Fruit fly (Drosophila melanogaster) whole organism, wandering third instar larva: ENCODE data around the gene Cpr67Fb.

Experiments used
- CG9705 ChIP-seq: fragments of 200-800 bp; sonication (Bioruptor generic); optimal IDR thresholded peaks from 2 replicates; lab custom pipeline; 2018; ENCODE audit warnings: missing biosample characterization, mild to moderate bottlenecking, missing genetic modification characterization
- CrebA ChIP-seq: fragments of 200-800 bp; sonication (Bioruptor generic); optimal IDR thresholded peaks from 2 replicates; lab custom pipeline; 2016; ENCODE audit warnings: missing biosample characterization, mild to moderate bottlenecking, missing genetic modification characterization, borderline replicate concordance
- Dif ChIP-seq: fragments of 200-275, 200-300 bp; sonication (Bioruptor generic); optimal IDR thresholded peaks from 2 replicates; lab custom pipeline; 2018; ENCODE audit warnings: missing biosample characterization, missing genetic modification characterization; ENCODE audit not compliant: partially characterized antibody
- GATAd ChIP-seq: sonication (Bioruptor generic); optimal IDR thresholded peaks from 2 replicates; lab custom pipeline; 2016; ENCODE audit warnings: missing biosample characterization, missing genetic modification characterization
- HLH106 ChIP-seq: fragments of 200-800 bp; optimal IDR thresholded peaks from 3 replicates; lab custom pipeline; 2019; ENCODE audit warnings: missing biosample characterization, mild to moderate bottlenecking, missing genetic modification characterization, moderate library complexity
- Hnf4 ChIP-seq: fragments of 200-800 bp; sonication (Bioruptor generic); optimal IDR thresholded peaks from 2 replicates; lab custom pipeline; 2016; ENCODE audit warnings: missing biosample characterization, mild to moderate bottlenecking, missing genetic modification characterization
- Hr78 ChIP-seq: fragments of >200 bp; optimal IDR thresholded peaks from 2 replicates; lab custom pipeline; 2017; ENCODE audit warnings: missing biosample characterization, missing genetic modification characterization
- Jra ChIP-seq: sonication (Bioruptor generic); optimal IDR thresholded peaks from 2 replicates; lab custom pipeline; 2016; ENCODE audit warnings: missing biosample characterization, missing genetic modification characterization
- Myc ChIP-seq: fragments of >200 bp; optimal IDR thresholded peaks from 2 replicates; lab custom pipeline; 2017
- N ChIP-seq: fragments of >200 bp; optimal IDR thresholded peaks from 2 replicates; lab custom pipeline; 2018; ENCODE audit warnings: missing biosample characterization, missing external identifiers, missing genetic modification characterization
- OdsH ChIP-seq: fragments of 200-800 bp; sonication (Bioruptor generic); optimal IDR thresholded peaks from 2 replicates; lab custom pipeline; 2016; ENCODE audit warnings: missing biosample characterization, mild to moderate bottlenecking, missing genetic modification characterization
- Rel ChIP-seq, 2 experiments: fragments of 200-800 bp; sonication (Bioruptor generic) in 1 of 2; optimal IDR thresholded peaks; 2 replicates in 1 of 2; 3 replicates in 1 of 2; lab custom pipeline; 2016 to 2019; ENCODE audit warnings: mild to moderate bottlenecking in 2 of 2, missing biosample characterization in 2 of 2, missing genetic modification characterization in 2 of 2, moderate library complexity in 1 of 2
- Sp1 ChIP-seq: fragments of 200-800 bp; sonication (Bioruptor generic); optimal IDR thresholded peaks from 3 replicates; lab custom pipeline; 2019; ENCODE audit warnings: missing biosample characterization, mild to moderate bottlenecking, missing genetic modification characterization, moderate library complexity
- Vsx2 ChIP-seq: fragments of 200-300, 225-300 bp; sonication (Bioruptor generic); optimal IDR thresholded peaks from 2 replicates; lab custom pipeline; 2018; ENCODE audit warnings: missing biosample characterization, missing genetic modification characterization; ENCODE audit not compliant: partially characterized antibody
- br ChIP-seq: fragments of 200-800 bp; sonication (Bioruptor generic); optimal IDR thresholded peaks from 2 replicates; lab custom pipeline; 2016; ENCODE audit warnings: missing biosample characterization, missing genetic modification characterization
- brk ChIP-seq: fragments of 200-800 bp; sonication (Bioruptor generic); optimal IDR thresholded peaks from 2 replicates; lab custom pipeline; 2016; ENCODE audit warnings: missing biosample characterization, mild to moderate bottlenecking, missing genetic modification characterization
- dl ChIP-seq, 2 experiments: fragments of 175-275, 200-275 bp in 1 of 2; fragments of 200-275 bp in 1 of 2; sonication (Bioruptor generic); optimal IDR thresholded peaks; lab custom pipeline; 2018; ENCODE audit warnings: mild to moderate bottlenecking in 2 of 2, missing biosample characterization in 2 of 2, missing genetic modification characterization in 2 of 2, moderate library complexity in 2 of 2; ENCODE audit not compliant: partially characterized antibody in 2 of 2, insufficient read depth in 1 of 2
- dmrt93B ChIP-seq: fragments of 200-800 bp; sonication (Bioruptor generic); optimal IDR thresholded peaks from 2 replicates; lab custom pipeline; 2018; ENCODE audit warnings: missing biosample characterization, mild to moderate bottlenecking, missing genetic modification characterization
- dsf ChIP-seq: sonication (Bioruptor generic); optimal IDR thresholded peaks from 2 replicates; lab custom pipeline; 2016; ENCODE audit warnings: missing biosample characterization, missing genetic modification characterization, borderline replicate concordance
- ey ChIP-seq: fragments of 200-800 bp; sonication (Bioruptor generic); optimal IDR thresholded peaks from 2 replicates; lab custom pipeline; 2016; ENCODE audit warnings: missing biosample characterization, missing genetic modification characterization
- foxo ChIP-seq, 2 experiments: fragments of 200-800 bp; sonication (Bioruptor generic); optimal IDR thresholded peaks; 2 replicates in 1 of 2; 3 replicates in 1 of 2; lab custom pipeline; 2016 to 2017; ENCODE audit warnings: missing biosample characterization in 2 of 2, missing genetic modification characterization in 2 of 2
- h ChIP-seq: fragments of 200-800 bp; sonication (Bioruptor generic); optimal IDR thresholded peaks from 3 replicates; lab custom pipeline; 2016; ENCODE audit warnings: missing biosample characterization, mild to moderate bottlenecking, missing genetic modification characterization
- jim ChIP-seq: fragments of 175-275, 200-325 bp; sonication (Bioruptor generic); optimal IDR thresholded peaks from 2 replicates; lab custom pipeline; 2016; ENCODE audit warnings: missing biosample characterization, mild to moderate bottlenecking, missing genetic modification characterization
- lola ChIP-seq: fragments of >200 bp; optimal IDR thresholded peaks from 2 replicates; lab custom pipeline; 2017; ENCODE audit warnings: missing biosample characterization, missing genetic modification characterization
- psq ChIP-seq: fragments of 200-800 bp; sonication (Bioruptor generic); optimal IDR thresholded peaks from 3 replicates; lab custom pipeline; 2017; ENCODE audit warnings: missing biosample characterization, mild to moderate bottlenecking, missing genetic modification characterization, moderate library complexity
- rgr ChIP-seq: fragments of 200-800 bp; sonication (Bioruptor generic); optimal IDR thresholded peaks from 3 replicates; lab custom pipeline; 2016; ENCODE audit warnings: missing biosample characterization, mild to moderate bottlenecking, missing genetic modification characterization
- sage ChIP-seq: fragments of 200-800 bp; sonication (Bioruptor generic); optimal IDR thresholded peaks from 2 replicates; lab custom pipeline; 2016; ENCODE audit warnings: missing biosample characterization, mild to moderate bottlenecking, missing genetic modification characterization
- sv ChIP-seq: fragments of 200-800 bp; sonication (Bioruptor generic); optimal IDR thresholded peaks from 3 replicates; lab custom pipeline; 2016; ENCODE audit warnings: missing biosample characterization, missing genetic modification characterization
- tai ChIP-seq: sonication (Bioruptor generic); optimal IDR thresholded peaks from 2 replicates; lab custom pipeline; 2016; ENCODE audit warnings: missing biosample characterization, missing genetic modification characterization
- usp ChIP-seq: fragments of >200 bp; optimal IDR thresholded peaks from 2 replicates; lab custom pipeline; 2017; ENCODE audit warnings: missing biosample characterization, missing genetic modification characterization
- woc ChIP-seq: sonication (Bioruptor generic); optimal IDR thresholded peaks from 2 replicates; lab custom pipeline; 2016; ENCODE audit warnings: missing biosample characterization, mild to moderate bottlenecking, missing genetic modification characterization

Cpr67Fb gene

dm6 chr3L:10847790-10848492 lies 46.0 kb upstream of the Cpr67Fb start:
- TF ChIP-seq tai (GFP tag; lab: Kevin White, UChicago) (no peak), brk (GFP tag; lab: Kevin White, UChicago) (no peak), CG9705 (GFP tag; lab: Kevin White, UChicago) (no peak), rgr (GFP tag; lab: Kevin White, UChicago) (peak; percentile 15), sage (GFP tag; lab: Kevin White, UChicago) (no peak), usp (GFP tag; lab: Kevin White, UChicago) (no peak), sv (GFP tag; lab: Kevin White, UChicago) (peak; percentile 14), foxo (GFP tag; optimal IDR thresholded peaks at IDR 0.05; lab: Kevin White, UChicago) (peak in 1 of 2 experiments; percentile 8), OdsH (GFP tag; lab: Kevin White, UChicago) (no peak)

- TF ChIP-seq Myc (no peak), CrebA (no peak), GATAd (GFP tag; lab: Kevin White, UChicago) (no peak), Sp1 (GFP tag; lab: Kevin White, UChicago) (no peak), ey (GFP tag; lab: Kevin White, UChicago) (no peak), Vsx2 (no peak)
Measured at dm6 chr3L:10848712-10849377, 45.1 kb upstream of the Cpr67Fb start.

- no peak for TF ChIP-seq Sp1 (GFP tag; lab: Kevin White, UChicago)
- no peak for TF ChIP-seq foxo (GFP tag; optimal IDR thresholded peaks at IDR 0.05; lab: Kevin White, UChicago)
- no peak for TF ChIP-seq CG9705 (GFP tag; lab: Kevin White, UChicago)
- TF ChIP-seq Myc, result no peak
- TF ChIP-seq psq (GFP tag; lab: Kevin White, UChicago), result peak; percentile 60
- no peak for TF ChIP-seq h (GFP tag; lab: Kevin White, UChicago)
- no peak for TF ChIP-seq Rel (GFP tag; optimal IDR thresholded peaks at IDR 0.05; lab: Kevin White, UChicago)
- no peak for TF ChIP-seq Rel (tag; optimal IDR thresholded peaks at IDR 0.05; lab: Kevin White, UChicago)
Measured at dm6 chr3L:10849620-10850302, 44.2 kb upstream of the Cpr67Fb start.

dm6 chr3L:10851107-10851762 lies 42.7 kb upstream of the Cpr67Fb start:
- peak in 1 of 2 experiments; percentile 19 for TF ChIP-seq dl (GFP tag; optimal IDR thresholded peaks at IDR 0.05; lab: Kevin White, UChicago; ENCODE audit: insufficient read depth in 1 of 2, partially characterized antibody in 2 of 2)
- TF ChIP-seq lola (GFP tag; lab: Kevin White, UChicago), result no peak

dm6 chr3L:10851853-10852346 lies 42.1 kb upstream of the Cpr67Fb start:
- TF ChIP-seq Sp1 (GFP tag; lab: Kevin White, UChicago), result peak; percentile 73
- TF ChIP-seq dsf (GFP tag; lab: Kevin White, UChicago), result no peak
- TF ChIP-seq foxo (GFP tag; optimal IDR thresholded peaks at IDR 0.05; lab: Kevin White, UChicago), result peak in 1 of 2 experiments; percentile 70
- TF ChIP-seq jim (GFP tag; lab: Kevin White, UChicago), result no peak
- TF ChIP-seq Jra, result no peak
- TF ChIP-seq ey (GFP tag; lab: Kevin White, UChicago), result peak; percentile 55
- no peak for TF ChIP-seq brk (GFP tag; lab: Kevin White, UChicago)
- peak; percentile 70 for TF ChIP-seq HLH106
- no peak for TF ChIP-seq Hr78 (GFP tag; lab: Kevin White, UChicago)
- TF ChIP-seq Vsx2, result no peak
- no peak for TF ChIP-seq Rel (GFP tag; optimal IDR thresholded peaks at IDR 0.05; lab: Kevin White, UChicago)
- no peak for TF ChIP-seq Rel (tag; optimal IDR thresholded peaks at IDR 0.05; lab: Kevin White, UChicago)
- peak; percentile 36 for TF ChIP-seq woc
- no peak for TF ChIP-seq lola (GFP tag; lab: Kevin White, UChicago)
- peak; percentile 28 for TF ChIP-seq OdsH (GFP tag; lab: Kevin White, UChicago)
- TF ChIP-seq Hnf4, result no peak
- TF ChIP-seq usp (GFP tag; lab: Kevin White, UChicago), result no peak
- peak; percentile 46 for TF ChIP-seq dmrt93B (GFP tag; lab: Kevin White, UChicago)
- peak; percentile 57 for TF ChIP-seq psq (GFP tag; lab: Kevin White, UChicago)
- TF ChIP-seq GATAd (GFP tag; lab: Kevin White, UChicago), result no peak
- TF ChIP-seq tai (GFP tag; lab: Kevin White, UChicago), result no peak
- TF ChIP-seq Dif (GFP tag; lab: Kevin White, UChicago), result no peak
- peak; percentile 53 for TF ChIP-seq rgr (GFP tag; lab: Kevin White, UChicago)
- peak; percentile 28 for TF ChIP-seq h (GFP tag; lab: Kevin White, UChicago)
- no peak for TF ChIP-seq N
- TF ChIP-seq CG9705 (GFP tag; lab: Kevin White, UChicago), result no peak
- TF ChIP-seq br (GFP tag; lab: Kevin White, UChicago), result no peak
